Worm (Caenorhabditis elegans) whole organism, young adult: ENCODE measurements around the gene unc-23.

ENCODE experiments used
- F10E7.11 ChIP-seq: sonication (generic microtip); optimal IDR thresholded peaks from 2 replicates; lab custom pipeline; 2017; ENCODE audit warnings: mild to moderate bottlenecking, missing genetic modification characterization, moderate library complexity, missing compliant biosample characterization
- F57A8.1 ChIP-seq: fragments of 200-800 bp; sonication (Bioruptor generic); optimal IDR thresholded peaks from 2 replicates; lab custom pipeline; 2018; ENCODE audit warnings: mild to moderate bottlenecking, missing genetic modification characterization, moderate library complexity, missing compliant biosample characterization
- attf-5 ChIP-seq: fragments of 200-800 bp; sonication (Bioruptor generic); optimal IDR thresholded peaks from 2 replicates; lab custom pipeline; 2018; ENCODE audit warnings: mild to moderate bottlenecking, missing genetic modification characterization, missing compliant biosample characterization
- ceh-79 ChIP-seq: sonication (generic microtip); optimal IDR thresholded peaks from 2 replicates; lab custom pipeline; 2017; ENCODE audit warnings: mild to moderate bottlenecking, missing genetic modification characterization, missing compliant biosample characterization
- gei-17 ChIP-seq: fragments of 200-800 bp; sonication (Bioruptor generic); optimal IDR thresholded peaks from 2 replicates; lab custom pipeline; 2018; ENCODE audit warnings: mild to moderate bottlenecking, missing genetic modification characterization, missing compliant biosample characterization
- pbrm-1 ChIP-seq: fragments of 200-800 bp; sonication (Bioruptor generic); IDR thresholded peaks from 2 replicates; pipeline ENCODE4 v1.3.6; 2022; ENCODE audit warnings: missing genetic modification reagents, missing genetic modification characterization, missing compliant biosample characterization
- pha-4 ChIP-seq: fragments of 150-350 bp; sonication (generic microtip); optimal IDR thresholded peaks from 2 replicates; lab custom pipeline; 2014; ENCODE audit warnings: missing biosample characterization, missing genetic modification reagents, missing genetic modification characterization
- snpc-1.3 ChIP-seq: sonication (generic microtip); optimal IDR thresholded peaks from 2 replicates; lab custom pipeline; 2017; ENCODE audit warnings: missing genetic modification characterization, mild to moderate bottlenecking, missing compliant biosample characterization, antibody characterized with exemption, moderate library complexity, missing genotype, missing genetic modification reagents; ENCODE audit not compliant: insufficient read depth
- snpc-4 ChIP-seq, 5 experiments: fragments of 150-350 bp in 1 of 5; sonication (generic microtip) in 4 of 5; optimal IDR thresholded peaks; 2 replicates each; lab custom pipeline; 2014 to 2018; ENCODE audit warnings: missing genetic modification characterization in 5 of 5, missing biosample characterization in 3 of 5, antibody characterized with exemption in 2 of 5, mild to moderate bottlenecking in 2 of 5, missing compliant biosample characterization in 2 of 5, missing genotype in 2 of 5, moderate library complexity in 2 of 5, missing genetic modification reagents in 1 of 5
- tbx-9 ChIP-seq: sonication (generic microtip); optimal IDR thresholded peaks from 2 replicates; lab custom pipeline; 2016; ENCODE audit warnings: borderline replicate concordance, missing genetic modification characterization, inconsistent platforms, missing compliant biosample characterization
- unc-62 ChIP-seq: fragments of 150-350 bp; optimal IDR thresholded peaks from 2 replicates; lab custom pipeline; 2014; ENCODE audit warnings: missing biosample characterization, missing genetic modification reagents, missing genetic modification characterization

DNA sequence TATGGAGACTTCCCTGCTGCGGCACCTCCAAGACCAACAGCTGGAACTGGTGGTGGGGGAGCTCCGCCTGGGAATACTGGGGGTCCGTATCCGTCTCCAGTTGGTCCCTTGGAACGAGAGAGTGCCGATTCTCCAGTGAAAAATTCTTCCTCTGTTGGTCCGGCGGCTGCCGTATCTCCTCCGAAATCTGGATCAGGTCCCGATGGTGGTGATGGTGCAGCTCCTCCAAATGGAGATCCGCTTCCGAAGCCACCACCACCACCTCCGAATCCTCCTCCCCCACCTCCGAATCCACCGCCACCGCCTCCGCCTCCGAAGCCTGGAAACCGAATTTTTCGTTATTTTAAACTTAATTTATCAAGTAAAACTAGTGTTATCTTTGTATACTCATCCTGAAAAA, 4.3 kb downstream of the unc-23 start:
- TF ChIP-seq pha-4 (tag; lab: Kevin White, UChicago) (no peak), snpc-4 (GFP tag; optimal IDR thresholded peaks at IDR 0.05; lab: Kevin White, UChicago) (no peak), snpc-4 (tag; optimal IDR thresholded peaks at IDR 0.05; lab: Kevin White, UChicago) (no peak), F10E7.11 (tag; lab: Kevin White, UChicago) (no peak), attf-5 (GFP tag; lab: Kevin White, UChicago) (no peak), snpc-1.3 (tag; lab: Kevin White, UChicago) (no peak), gei-17 (no peak), tbx-9 (tag; lab: Kevin White, UChicago) (no peak), unc-62 (GFP tag; lab: Kevin White, UChicago) (no peak), pbrm-1 (no peak), F57A8.1 (no peak), ceh-79 (tag; lab: Kevin White, UChicago) (no peak)
